Fruit fly (Drosophila melanogaster): Measurements from ENCODE around the gene CG17721.

The CG17721 gene

DNA sequence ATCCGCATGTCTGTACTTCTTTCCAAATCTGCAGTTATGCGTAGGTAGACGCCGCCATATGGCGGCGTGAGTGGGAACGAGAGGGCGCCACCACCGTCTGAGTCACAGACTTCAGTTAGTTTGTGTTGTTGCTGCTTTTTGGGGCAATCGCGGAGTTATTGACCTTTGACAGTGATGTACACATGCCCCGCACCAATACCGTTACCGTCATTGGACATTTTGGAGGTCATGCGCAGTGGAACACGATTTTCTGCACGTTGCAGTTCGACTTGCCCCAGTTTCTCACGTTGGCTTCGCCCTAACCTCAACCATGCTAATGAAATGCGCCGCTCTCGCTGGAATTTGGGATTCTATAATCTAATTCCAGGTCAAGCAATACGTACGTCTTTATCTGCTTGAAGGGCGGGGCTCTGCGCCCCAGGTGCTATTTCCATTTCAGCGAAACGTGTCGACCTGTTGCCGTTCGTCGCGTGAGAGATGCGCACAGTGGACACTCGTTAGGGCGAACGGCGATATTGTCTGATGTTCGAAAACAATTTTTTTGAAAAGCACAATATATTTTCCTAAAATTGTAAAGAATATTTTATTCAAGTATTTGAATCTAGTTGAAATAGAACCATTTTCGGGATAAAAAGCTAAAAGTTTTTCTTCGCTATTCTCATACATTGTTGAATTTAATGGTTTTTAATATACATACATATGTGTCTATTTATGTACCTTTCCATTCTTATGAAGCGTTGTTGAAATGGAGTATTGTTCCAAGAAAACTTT lies 23.5 kb upstream of the CG17721 start (continued):
- TF ChIP-seq nau (GFP tag; optimal IDR thresholded peaks at IDR 0.05) (peak; percentile 12), insv (GFP tag; optimal IDR thresholded peaks at IDR 0.05) (peak in 1 of 2 experiments; percentile 17), corto (GFP tag; optimal IDR thresholded peaks at IDR 0.05) (no peak), Fer1 (GFP tag; optimal IDR thresholded peaks at IDR 0.05) (peak; percentile 63), CG3847 (GFP tag; IDR thresholded peaks at IDR 0.05) (peak; percentile 56), CG12391 (tag; optimal IDR thresholded peaks at IDR 0.05) (peak; percentile 81), Dad (GFP tag; optimal IDR thresholded peaks at IDR 0.05) (peak; percentile 47), CG34376 (GFP tag; optimal IDR thresholded peaks at IDR 0.05) (peak; percentile 76), gt (GFP tag; IDR thresholded peaks at IDR 0.05) (peak; percentile 33; the same call in 1 of the 2 replicates), CG13296 (GFP tag; optimal IDR thresholded peaks at IDR 0.05) (peak; percentile 65), vnd (GFP tag; IDR thresholded peaks at IDR 0.05; ENCODE audit: partially characterized antibody) (no peak), CG11398 (GFP tag; optimal IDR thresholded peaks at IDR 0.05) (peak; percentile 28), dpn (GFP tag; optimal IDR thresholded peaks at IDR 0.05) (peak; percentile 78 to 86), Hey (tag; optimal IDR thresholded peaks at IDR 0.05) (peak; percentile 69), Lpt (GFP tag; optimal IDR thresholded peaks at IDR 0.05) (no peak), CG4730 (GFP tag; IDR thresholded peaks at IDR 0.05) (peak; percentile 56; the same call in 1 of the 2 replicates), peb (GFP tag; IDR thresholded peaks at IDR 0.05) (peak; percentile 45; the same call in 1 of the 2 replicates), cad (GFP tag; optimal IDR thresholded peaks at IDR 0.05) (no peak), Sin3A (optimal IDR thresholded peaks at IDR 0.05) (no peak), CG32767 (GFP tag; IDR thresholded peaks at IDR 0.05) (peak; percentile 53), CG10431 (GFP tag; optimal IDR thresholded peaks at IDR 0.05) (no peak), Eip74EF (GFP tag; optimal IDR thresholded peaks at IDR 0.05) (peak in 1 of 2 experiments; percentile 8), CG1602 (GFP tag; optimal IDR thresholded peaks at IDR 0.05) (peak; percentile 23), TFAM (GFP tag; optimal IDR thresholded peaks at IDR 0.05) (no peak), Drgx (GFP tag; IDR thresholded peaks at IDR 0.05) (peak; percentile 70), CG6813 (GFP tag; optimal IDR thresholded peaks at IDR 0.05) (no peak), CG4617 (GFP tag; optimal IDR thresholded peaks at IDR 0.05; ENCODE audit: borderline replicate concordance) (peak; percentile 65), CG6683 (GFP tag; optimal IDR thresholded peaks at IDR 0.05) (no peak), CG6689 (GFP tag; IDR thresholded peaks at IDR 0.05) (peak; percentile 82), CG3407 (GFP tag; optimal IDR thresholded peaks at IDR 0.05) (peak; percentile 41), klu (GFP tag; IDR thresholded peaks at IDR 0.05) (peak; percentile 60), knrl (GFP tag; IDR thresholded peaks at IDR 0.05; ENCODE audit: partially characterized antibody) (0 out of 3 replicates have a peak, but pooled peaks have one; percentile 13), Nf-YA (GFP tag; IDR thresholded peaks at IDR 0.05) (peak; percentile 56), BtbVII (GFP tag; optimal IDR thresholded peaks at IDR 0.05) (peak; percentile 25), sc (optimal IDR thresholded peaks at IDR 0.05) (no peak), sc (GFP tag; optimal IDR thresholded peaks at IDR 0.05) (peak; percentile 12), fu2 (GFP tag; optimal IDR thresholded peaks at IDR 0.05) (peak; percentile 48), CG4424 (GFP tag; optimal IDR thresholded peaks at IDR 0.05) (peak; percentile 71), nom (GFP tag; optimal IDR thresholded peaks at IDR 0.05) (peak; percentile 1), Tbp (GFP tag; optimal IDR thresholded peaks at IDR 0.05) (no peak), prd (optimal IDR thresholded peaks at IDR 0.05) (no peak), prd (GFP tag; IDR thresholded peaks at IDR 0.05) (peak; percentile 87), Bgb (GFP tag; IDR thresholded peaks at IDR 0.05; ENCODE audit: partially characterized antibody) (no peak), CG1024 (GFP tag; IDR thresholded peaks at IDR 0.05) (0 out of 2 replicates have a peak, but pooled peaks have one; percentile 36), Dbx (GFP tag; IDR thresholded peaks at IDR 0.05) (peak; percentile 78), gce (GFP tag; IDR thresholded peaks at IDR 0.05) (no peak), zfh1 (GFP tag; IDR thresholded peaks at IDR 0.05) (peak; percentile 82), CG7928 (GFP tag; optimal IDR thresholded peaks at IDR 0.05) (no peak), Ptx1 (GFP tag; IDR thresholded peaks at IDR 0.05) (peak; percentile 81), CG2199 (GFP tag; IDR thresholded peaks at IDR 0.05) (0 out of 3 replicates have a peak, but pooled peaks have one; percentile 28)
